Fruit fly (Drosophila melanogaster): Measurements from ENCODE around the gene Hsc70-2.

The Hsc70-2 gene

DNA sequence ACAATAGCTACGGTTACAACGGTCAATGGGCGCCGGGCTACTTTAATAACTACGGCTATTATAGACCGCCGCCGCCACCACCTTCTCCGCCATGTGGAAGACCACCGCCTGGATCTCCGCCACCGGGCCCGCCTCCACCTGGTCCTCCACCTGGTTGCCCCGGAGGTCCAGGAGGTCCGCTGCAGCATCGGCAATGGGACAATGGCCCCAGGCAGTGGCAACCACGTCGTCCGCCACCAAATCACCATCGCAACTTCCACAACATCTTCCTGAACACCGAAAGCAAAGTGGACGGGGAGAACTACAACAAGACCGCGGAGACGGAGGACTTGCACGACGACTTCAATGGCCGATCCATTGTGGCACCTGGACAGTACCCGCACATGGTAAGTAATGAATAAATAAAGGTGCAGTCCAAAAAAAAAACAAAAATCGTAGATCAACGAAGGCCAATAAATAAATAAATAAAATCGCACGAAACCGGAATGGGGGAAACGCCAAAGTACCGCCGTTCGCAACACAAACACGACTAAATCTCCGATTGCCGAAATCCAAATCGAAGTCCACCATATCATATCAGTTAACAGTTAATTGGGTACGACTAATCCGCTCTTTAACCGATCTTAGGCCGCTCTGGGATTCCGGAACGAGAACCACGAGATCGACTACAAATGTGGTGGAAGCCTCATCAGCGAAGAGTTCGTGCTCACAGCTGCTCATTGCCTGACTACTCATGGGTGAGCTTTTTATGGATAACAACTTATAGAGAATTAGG is 2.1 kb upstream of the Hsc70-2 start, which contains the start of gene snk (continued):
- peak; percentile 54 for TF ChIP-seq Ets65A (GFP tag)
- TF ChIP-seq Med (GFP tag) = peak; percentile 66

DNA sequence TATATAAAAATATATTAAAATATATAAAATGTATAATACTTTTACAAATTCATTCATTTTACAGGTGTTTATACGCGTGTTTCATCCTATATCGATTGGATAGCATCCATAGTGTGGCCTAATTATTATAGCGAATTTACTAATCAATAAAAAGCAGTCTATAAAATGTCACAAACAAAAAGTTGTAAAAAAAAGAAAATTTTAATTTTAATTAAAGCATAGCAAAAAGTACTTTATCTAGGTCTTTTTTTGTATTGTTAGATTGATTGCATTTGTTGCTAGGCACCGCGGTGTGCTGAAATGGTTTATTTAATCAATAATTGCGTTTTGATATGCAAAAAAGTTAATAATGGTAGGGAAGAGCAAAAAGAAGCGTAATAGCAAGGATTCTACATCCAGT is 702 bp upstream of the Hsc70-2 start, which contains the start of gene CG45122:
CG45122 (plus strand) TSS at position 301 of the 400 bp plus-strand sequence.
- no peak for TF ChIP-seq CG3995 (GFP tag; optimal IDR thresholded peaks at IDR 0.05)
- no peak for TF ChIP-seq CG3281 (GFP tag; optimal IDR thresholded peaks at IDR 0.05)
- TF ChIP-seq Hr39 (optimal IDR thresholded peaks at IDR 0.05) = no peak

DNA sequence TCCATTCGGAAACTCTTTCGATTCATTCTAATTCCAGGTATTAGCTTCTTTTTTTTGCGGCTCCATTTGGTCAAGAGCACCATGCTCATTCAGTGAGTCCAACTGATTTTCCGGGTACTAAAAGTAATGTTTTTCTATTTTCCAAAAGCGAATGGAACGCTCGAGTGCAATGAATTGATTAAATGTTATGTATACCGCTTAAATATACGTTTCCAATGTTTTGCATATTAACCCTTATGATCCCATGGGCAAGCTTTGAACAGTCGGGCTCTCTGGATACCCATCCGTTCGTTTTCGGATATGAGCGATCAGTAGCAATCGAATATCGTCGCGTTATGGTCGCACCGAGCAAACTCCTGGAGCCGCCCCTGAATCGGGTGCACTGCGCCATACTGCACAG is 2.9 kb downstream of the Hsc70-2 start, which contains the start of gene CG31157:
CG31157 (plus strand) TSS at position 301 of the 400 bp plus-strand sequence.
- TF ChIP-seq dpn (GFP tag; optimal IDR thresholded peaks at IDR 0.05) (no peak), wor (GFP tag; IDR thresholded peaks at IDR 0.05) (no peak), luna (GFP tag; optimal IDR thresholded peaks at IDR 0.05) (no peak), CG4854 (GFP tag; optimal IDR thresholded peaks at IDR 0.05) (no peak), CG12299 (tag; optimal IDR thresholded peaks at IDR 0.05) (no peak), disco-r (GFP tag; optimal IDR thresholded peaks at IDR 0.05) (no peak)

DNA sequence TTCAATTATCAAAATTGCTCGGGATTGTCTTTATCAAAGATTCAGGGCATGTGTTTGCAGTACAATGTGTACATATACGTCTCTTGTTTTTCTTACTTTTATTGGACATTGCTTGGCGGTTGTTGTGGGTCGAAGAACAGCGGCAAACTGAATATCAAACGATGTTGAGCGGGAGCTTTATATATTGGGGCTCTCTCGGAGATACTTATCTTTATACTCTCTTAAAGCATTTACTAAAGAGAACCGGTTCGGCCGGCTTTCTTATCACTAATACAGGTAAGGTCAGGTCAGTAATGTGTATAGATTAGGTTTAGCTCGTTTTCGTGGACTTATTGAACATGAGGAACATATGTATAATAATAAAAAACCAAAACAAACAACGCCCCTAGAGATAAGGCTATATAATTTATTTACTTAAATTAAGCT is 6.8 kb downstream of the Hsc70-2 start, which contains the start of gene CG7966:
CG7966 (minus strand) TSS at position 156 of the 426 bp plus-strand sequence.
- TF ChIP-seq HHEX (GFP tag; optimal IDR thresholded peaks at IDR 0.05) (peak; percentile 7), en (GFP tag; optimal IDR thresholded peaks at IDR 0.05) (no peak), bbx (GFP tag; IDR thresholded peaks at IDR 0.05; ENCODE audit: partially characterized antibody) (peak; percentile 37; the same call in 1 of the 2 replicates), CG13624 (GFP tag; optimal IDR thresholded peaks at IDR 0.05) (no peak), ac (GFP tag; optimal IDR thresholded peaks at IDR 0.05) (no peak), sens (GFP tag) (no peak), Poxn (GFP tag; IDR thresholded peaks at IDR 0.05) (no peak), Fer3 (tag; optimal IDR thresholded peaks at IDR 0.05) (no peak), lab (GFP tag; optimal IDR thresholded peaks at IDR 0.05) (peak; percentile 59), CG9797 (GFP tag; optimal IDR thresholded peaks at IDR 0.05) (no peak), Mrtf (GFP tag; IDR thresholded peaks at IDR 0.05) (no peak), CG8290 (GFP tag; optimal IDR thresholded peaks at IDR 0.05) (no peak), CG8290 (tag; optimal IDR thresholded peaks at IDR 0.05) (no peak), CG11504 (tag; optimal IDR thresholded peaks at IDR 0.05) (no peak), Med (GFP tag) (peak; percentile 83), Jarid2 (GFP tag; optimal IDR thresholded peaks at IDR 0.05) (peak; percentile 83), gt (GFP tag; IDR thresholded peaks at IDR 0.05) (no peak), CG13123 (GFP tag; optimal IDR thresholded peaks at IDR 0.05) (no peak), Sry-δ (GFP tag; optimal IDR thresholded peaks at IDR 0.05) (no peak), ab (GFP tag; optimal IDR thresholded peaks at IDR 0.05) (no peak), BtbVII (GFP tag; optimal IDR thresholded peaks at IDR 0.05) (peak; percentile 2), mld (GFP tag; IDR thresholded peaks at IDR 0.05; ENCODE audit: partially characterized antibody) (no peak), C15 (GFP tag; IDR thresholded peaks at IDR 0.05) (no peak), bab2 (GFP tag; optimal IDR thresholded peaks at IDR 0.05) (no peak), Stat92E (GFP tag; optimal IDR thresholded peaks at IDR 0.05) (no peak), zen (tag; optimal IDR thresholded peaks at IDR 0.05) (no peak), CG18476 (GFP tag; optimal IDR thresholded peaks at IDR 0.05) (no peak), Hr51 (GFP tag; optimal IDR thresholded peaks at IDR 0.05) (no peak), CG10543 (GFP tag; optimal IDR thresholded peaks at IDR 0.05) (peak; percentile 5), CG18262 (tag; optimal IDR thresholded peaks at IDR 0.05) (no peak), Dek (tag; optimal IDR thresholded peaks at IDR 0.05) (peak; percentile 46), fu2 (GFP tag; optimal IDR thresholded peaks at IDR 0.05) (no peak), gcm (GFP tag; optimal IDR thresholded peaks at IDR 0.05) (no peak), CG34224 (GFP tag; IDR thresholded peaks at IDR 0.05; ENCODE audit: partially characterized antibody) (peak; percentile 14; the same call in 2 of the 3 replicates), Rfx (GFP tag; IDR thresholded peaks at IDR 0.05) (no peak)

Data from whole organism, embryonic.